Worm (Caenorhabditis elegans) whole organism, L4 larva: Measurements from ENCODE around the gene srsx-19.

Experiments
- ama-1 ChIP-seq: fragments of 150-350 bp; optimal IDR thresholded peaks from 2 replicates; lab custom pipeline; 2014; ENCODE audit warnings: inconsistent platforms, mixed read lengths
- cey-2 ChIP-seq: sonication (generic microtip); optimal IDR thresholded peaks from 3 replicates; lab custom pipeline; 2017; ENCODE audit warnings: missing genetic modification characterization, mild to moderate bottlenecking, missing compliant biosample characterization, antibody characterized with exemption, borderline replicate concordance; ENCODE audit not compliant: insufficient read depth
- daf-12 ChIP-seq: fragments of 150-350 bp; optimal IDR thresholded peaks from 2 replicates; lab custom pipeline; 2014; ENCODE audit warnings: missing biosample characterization, missing genetic modification reagents, missing genetic modification characterization
- dpl-1 ChIP-seq: fragments of 150-350 bp; optimal IDR thresholded peaks from 2 replicates; lab custom pipeline; 2014; ENCODE audit warnings: missing biosample characterization, missing genetic modification reagents, missing genetic modification characterization
- mdt-29 ChIP-seq: fragments of 200-800 bp; sonication (Bioruptor generic); IDR thresholded peaks from 2 replicates; pipeline ENCODE4 v1.3.6; 2022; ENCODE audit warnings: missing genetic modification reagents, missing genetic modification characterization, missing compliant biosample characterization
- nhr-237 ChIP-seq: sonication (generic microtip); optimal IDR thresholded peaks from 2 replicates; lab custom pipeline; 2017; ENCODE audit warnings: missing biosample characterization, missing genetic modification characterization
- nhr-76 ChIP-seq: fragments of 150-350 bp; optimal IDR thresholded peaks from 2 replicates; lab custom pipeline; 2014; ENCODE audit warnings: missing biosample characterization, missing genetic modification characterization
- pqm-1 ChIP-seq: sonication (generic microtip); optimal IDR thresholded peaks from 2 replicates; lab custom pipeline; 2017; ENCODE audit warnings: missing biosample characterization, missing genetic modification characterization

DNA sequence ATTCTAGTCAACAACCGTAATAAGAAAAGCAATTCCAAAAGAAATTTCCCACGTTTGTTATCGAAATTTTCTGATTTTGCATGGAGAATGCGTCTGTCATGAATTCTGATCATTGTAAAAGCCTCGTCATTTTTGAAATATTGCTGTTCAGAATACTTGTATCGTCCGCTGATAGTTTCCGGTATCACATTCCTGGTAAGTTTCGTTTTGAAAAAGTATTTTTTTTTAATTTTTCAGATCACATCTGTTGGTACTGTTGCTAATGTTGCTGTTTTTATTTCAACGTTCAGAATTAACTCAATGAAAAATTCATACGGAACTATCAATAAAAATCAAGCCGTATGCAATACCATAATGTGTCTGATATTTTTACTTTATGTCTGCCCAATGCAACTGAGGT, 46.5 kb upstream of the srsx-19 start, which contains the start of gene srx-17:
- TF ChIP-seq nhr-237 (tag; lab: Kevin White, UChicago): no peak
- TF ChIP-seq dpl-1 (GFP tag; lab: Kevin White, UChicago): no peak
- TF ChIP-seq ama-1 (lab: Kevin White, UChicago): no peak
- no peak for TF ChIP-seq cey-2
- no peak for TF ChIP-seq pqm-1 (tag; lab: Kevin White, UChicago)
- TF ChIP-seq nhr-76 (tag; lab: Kevin White, UChicago): no peak
- TF ChIP-seq mdt-29 (GFP tag; lab: Robert Waterston, UW): no peak
- no peak for TF ChIP-seq daf-12 (tag; lab: Kevin White, UChicago)
